Fruit fly (Drosophila melanogaster) whole organism, embryonic: ENCODE data around the gene mst.

Experiments
- CG10654 ChIP-seq: fragments of 200-800 bp; sonication (Bioruptor generic); optimal IDR thresholded peaks from 2 replicates; lab custom pipeline; 2016; ENCODE audit warnings: missing biosample characterization, missing genetic modification characterization
- CG13123 ChIP-seq: fragments of 200-800 bp; sonication (Bioruptor generic); optimal IDR thresholded peaks from 2 replicates; lab custom pipeline; 2016; ENCODE audit warnings: missing biosample characterization, missing genetic modification characterization
- CG17568 ChIP-seq: fragments of 200-800 bp; sonication (Bioruptor generic); optimal IDR thresholded peaks from 2 replicates; lab custom pipeline; 2018; ENCODE audit warnings: missing biosample characterization, mild to moderate bottlenecking, missing genetic modification characterization, moderate library complexity
- CG32767 ChIP-seq: fragments of 200-800 bp; sonication (Bioruptor generic); IDR thresholded peaks from 2 replicates; pipeline ENCODE4 v1.3.6; 2022; ENCODE audit warnings: missing biosample characterization, missing genetic modification characterization
- CG34224 ChIP-seq: fragments of 200-800 bp; sonication (Bioruptor generic); IDR thresholded peaks from 3 replicates; pipeline ENCODE4 v1.3.6; 2022; ENCODE audit warnings: missing biosample characterization, missing genetic modification characterization; ENCODE audit not compliant: partially characterized antibody
- Dek ChIP-seq: fragments of 200-800 bp; sonication (Bioruptor generic); optimal IDR thresholded peaks from 3 replicates; lab custom pipeline; 2019; ENCODE audit warnings: missing biosample characterization, mild to moderate bottlenecking, missing genetic modification characterization, moderate library complexity
- Doc3 ChIP-seq: fragments of 200-800 bp; sonication (Bioruptor generic); IDR thresholded peaks from 3 replicates; pipeline ENCODE4 v1.3.6; 2022; ENCODE audit warnings: missing biosample characterization, missing genetic modification characterization; ENCODE audit not compliant: partially characterized antibody
- H2.0 ChIP-seq: fragments of 200-800 bp; sonication (Bioruptor generic); IDR thresholded peaks from 2 replicates; pipeline ENCODE4 v1.3.6; 2022; ENCODE audit warnings: missing biosample characterization, missing genetic modification characterization
- Hr39 ChIP-seq: fragments of >200 bp; optimal IDR thresholded peaks from 2 replicates; lab custom pipeline; 2017
- Jarid2 ChIP-seq: fragments of 200-800 bp; sonication (Bioruptor generic); optimal IDR thresholded peaks from 3 replicates; lab custom pipeline; 2017; ENCODE audit warnings: mild to moderate bottlenecking, missing biosample characterization, missing genetic modification reagents, missing genetic modification characterization
- Mrtf ChIP-seq: fragments of 200-800 bp; sonication (Bioruptor generic); IDR thresholded peaks from 3 replicates; pipeline ENCODE4 v1.3.6; 2022; ENCODE audit warnings: missing biosample characterization, missing genetic modification characterization
- NC2β ChIP-seq: fragments of 200-800 bp; sonication (Bioruptor generic); optimal IDR thresholded peaks from 2 replicates; lab custom pipeline; 2016; ENCODE audit warnings: missing biosample characterization, missing genetic modification characterization
- NK7.1 ChIP-seq: fragments of 200-800 bp; sonication (Bioruptor generic); optimal IDR thresholded peaks from 3 replicates; lab custom pipeline; 2016; ENCODE audit warnings: missing biosample characterization, missing genetic modification characterization
- Tbp ChIP-seq: fragments of >200 bp; optimal IDR thresholded peaks from 2 replicates; lab custom pipeline; 2018; ENCODE audit warnings: missing biosample characterization, missing genetic modification characterization
- cad ChIP-seq: fragments of >200 bp; optimal IDR thresholded peaks from 2 replicates; lab custom pipeline; 2017; ENCODE audit warnings: missing biosample characterization, missing genetic modification characterization
- cas ChIP-seq: fragments of 200-800 bp; sonication (Bioruptor generic); IDR thresholded peaks from 2 replicates; pipeline ENCODE4 v1.3.6; 2022; ENCODE audit warnings: missing biosample characterization, missing genetic modification characterization
- cwo ChIP-seq: fragments of 200-800 bp; sonication (Bioruptor generic); optimal IDR thresholded peaks from 3 replicates; lab custom pipeline; 2017; ENCODE audit warnings: missing biosample characterization, missing genetic modification characterization, mild to moderate bottlenecking, moderate library complexity, missing genetic modification reagents
- ems ChIP-seq: fragments of 200-800 bp; sonication (Bioruptor generic); optimal IDR thresholded peaks from 3 replicates; lab custom pipeline; 2016; ENCODE audit warnings: missing biosample characterization, missing genetic modification characterization
- esg ChIP-seq: fragments of 200-800 bp; sonication (Bioruptor generic); conservative IDR thresholded peaks from 2 replicates; pipeline ENCODE4 v1.3.6; 2022; ENCODE audit warnings: missing biosample characterization, missing genetic modification characterization
- fd102C ChIP-seq: fragments of 200-800 bp; sonication (Bioruptor generic); optimal IDR thresholded peaks from 2 replicates; lab custom pipeline; 2018; ENCODE audit warnings: missing biosample characterization, mild to moderate bottlenecking, missing genetic modification characterization, moderate library complexity
- hb ChIP-seq: fragments of 200-800 bp; sonication (Bioruptor generic); IDR thresholded peaks from 3 replicates; pipeline ENCODE4 v1.3.6; 2022; ENCODE audit warnings: missing biosample characterization, missing genetic modification characterization; ENCODE audit not compliant: partially characterized antibody
- lab ChIP-seq: fragments of 200-800 bp; sonication (Bioruptor generic); optimal IDR thresholded peaks from 3 replicates; lab custom pipeline; 2017; ENCODE audit warnings: missing biosample characterization, missing genetic modification characterization, mild to moderate bottlenecking, moderate library complexity, missing genetic modification reagents
- nerfin-1 ChIP-seq: fragments of 200-800 bp; sonication (Bioruptor generic); optimal IDR thresholded peaks from 3 replicates; lab custom pipeline; 2019; ENCODE audit warnings: missing biosample characterization, mild to moderate bottlenecking, missing genetic modification characterization, moderate library complexity
- org-1 ChIP-seq: fragments of 200-800 bp; sonication (Bioruptor generic); optimal IDR thresholded peaks from 2 replicates; lab custom pipeline; 2017; ENCODE audit warnings: missing biosample characterization, missing genetic modification characterization
- phol ChIP-seq: fragments of 200-800 bp; sonication (Bioruptor generic); optimal IDR thresholded peaks from 3 replicates; lab custom pipeline; 2018; ENCODE audit warnings: missing biosample characterization, mild to moderate bottlenecking, missing genetic modification characterization, moderate library complexity
- sc ChIP-seq, 3 experiments: fragments of >200 bp in 2 of 3; fragments of 200-800 bp in 1 of 3; sonication (Bioruptor generic) in 1 of 3; optimal IDR thresholded peaks; 2 replicates in 2 of 3; 3 replicates in 1 of 3; lab custom pipeline; 2017; ENCODE audit warnings: mild to moderate bottlenecking in 1 of 3, missing biosample characterization in 1 of 3, missing genetic modification characterization in 1 of 3, missing genetic modification reagents in 1 of 3
- so ChIP-seq: fragments of 200-800 bp; sonication (Bioruptor generic); IDR thresholded peaks from 3 replicates; pipeline ENCODE4 v1.3.6; 2022; ENCODE audit warnings: missing biosample characterization, missing genetic modification characterization
- stc ChIP-seq: fragments of 200-800 bp; sonication (Bioruptor generic); IDR thresholded peaks from 2 replicates; pipeline ENCODE4 v1.3.6; 2022; ENCODE audit warnings: missing biosample characterization, missing genetic modification characterization
- unc-4 ChIP-seq: fragments of 200-800 bp; sonication (Bioruptor generic); IDR thresholded peaks from 2 replicates; pipeline ENCODE4 v1.3.6; 2022; ENCODE audit warnings: missing biosample characterization, missing genetic modification characterization; ENCODE audit not compliant: partially characterized antibody
- wdn ChIP-seq: fragments of 200-800 bp; sonication (Bioruptor generic); IDR thresholded peaks from 2 replicates; pipeline ENCODE4 v1.3.6; 2022; ENCODE audit warnings: missing biosample characterization, missing genetic modification characterization
- zen ChIP-seq: fragments of 200-800 bp; sonication (Bioruptor generic); optimal IDR thresholded peaks from 3 replicates; lab custom pipeline; 2018; ENCODE audit warnings: missing biosample characterization, mild to moderate bottlenecking, missing genetic modification characterization, moderate library complexity

The mst gene

DNA sequence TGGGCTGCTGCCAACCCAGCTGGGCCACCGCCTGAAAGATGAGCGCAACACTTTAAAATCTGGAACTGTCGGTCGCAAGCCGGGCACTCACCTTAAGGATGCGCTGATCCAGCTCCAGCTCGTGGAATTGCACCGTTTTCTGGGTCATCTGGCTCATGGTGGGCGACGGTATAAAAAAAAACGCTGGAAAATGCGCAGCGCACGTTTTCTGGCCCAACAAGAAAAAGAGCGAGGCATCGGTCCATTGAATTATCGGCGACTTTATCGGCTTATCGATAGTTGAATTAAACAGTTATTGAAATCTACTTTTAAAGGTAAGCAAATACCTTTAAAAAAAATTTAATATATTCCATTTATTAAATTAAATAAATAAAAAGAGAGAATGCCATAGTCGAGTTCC is 1.1 kb upstream of the mst start, which contains the start of gene Ddx56 (continued):
- TF ChIP-seq unc-4 (peak; percentile 63), stc (GFP tag; lab: Robert Waterston, UW) (no peak), CG34224 (GFP tag; lab: Robert Waterston, UW) (peak; percentile 55; the same call in 2 of the 3 replicates), nerfin-1 (tag; lab: Kevin White, UChicago) (no peak), Doc3 (peak; percentile 47; the same call in 2 of the 3 replicates), CG17568 (GFP tag; lab: Kevin White, UChicago) (no peak), cad (no peak), esg (GFP tag; lab: Robert Waterston, UW) (no peak), NK7.1 (no peak), sc (optimal IDR thresholded peaks at IDR 0.05; lab: Kevin White, UChicago) (no peak), sc (GFP tag; optimal IDR thresholded peaks at IDR 0.05; lab: Kevin White, UChicago) (no peak), hb (GFP tag; lab: Robert Waterston, UW) (no peak)
- TF ChIP-seq, all 482 proteins: peak for 34

DNA sequence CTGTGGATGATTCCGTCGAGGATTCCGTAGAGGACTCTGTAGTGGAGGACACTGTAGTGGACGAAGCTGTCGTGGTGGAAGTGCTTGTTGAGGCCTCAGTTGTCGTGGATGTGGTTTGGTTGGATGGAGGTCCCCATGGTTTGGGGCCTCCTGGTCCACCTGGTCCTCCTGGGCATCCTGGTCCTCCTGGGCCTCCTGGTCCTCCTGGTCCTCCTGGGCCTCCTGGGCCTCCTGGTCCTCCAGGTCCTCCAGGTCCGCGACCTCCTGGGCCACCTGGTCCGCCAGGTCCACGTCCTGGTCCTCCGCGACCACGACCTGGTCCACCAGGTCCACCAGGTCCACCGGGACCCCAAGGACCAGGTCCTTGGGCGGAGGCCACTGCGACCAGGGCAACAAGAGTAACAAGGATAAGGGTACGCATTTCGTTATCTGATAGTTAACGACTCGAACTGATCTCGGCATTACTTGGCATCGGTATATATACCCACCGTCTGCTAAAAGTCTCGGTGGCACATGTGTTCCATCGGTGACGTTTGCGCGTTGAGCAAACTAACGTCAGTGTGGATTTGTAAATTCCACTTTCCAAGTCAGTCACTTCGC is 8.2 kb downstream of the mst start, which contains the start of gene lcs:
Gene lcs, minus strand, starts transcription at position 457 of the 600 bp plus-strand sequence.
- peak; percentile 82 for TF ChIP-seq Hr39
- TF ChIP-seq so (GFP tag; lab: Robert Waterston, UW), result no peak

DNA sequence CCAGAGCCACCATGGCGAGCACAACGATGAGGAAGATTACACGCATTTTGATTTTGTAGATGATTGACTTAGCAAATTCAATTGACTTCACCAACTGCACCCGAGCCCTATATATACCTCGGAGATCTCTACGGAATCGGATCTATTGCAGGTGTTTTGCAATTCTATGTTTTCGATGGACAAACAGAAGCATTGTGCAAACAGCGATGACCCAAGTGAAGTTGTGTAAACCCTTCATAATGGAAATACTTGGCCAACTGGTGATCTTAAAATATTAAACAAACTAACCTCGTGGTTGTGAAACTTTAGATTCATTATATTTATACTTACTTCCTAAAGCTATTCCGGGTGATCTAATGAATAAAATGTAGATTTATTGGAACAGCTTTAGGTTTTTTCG is 13.9 kb downstream of the mst start, which contains the start of gene whe:
Gene whe, minus strand, starts transcription at position 101 of the 400 bp plus-strand sequence.
- TF ChIP-seq fd102C (GFP tag; lab: Kevin White, UChicago) (no peak), CG32767 (GFP tag; lab: Robert Waterston, UW) (no peak), lab (GFP tag; lab: Kevin White, UChicago) (no peak), Dek (tag; lab: Kevin White, UChicago) (no peak), Mrtf (GFP tag; lab: Robert Waterston, UW) (no peak)

DNA sequence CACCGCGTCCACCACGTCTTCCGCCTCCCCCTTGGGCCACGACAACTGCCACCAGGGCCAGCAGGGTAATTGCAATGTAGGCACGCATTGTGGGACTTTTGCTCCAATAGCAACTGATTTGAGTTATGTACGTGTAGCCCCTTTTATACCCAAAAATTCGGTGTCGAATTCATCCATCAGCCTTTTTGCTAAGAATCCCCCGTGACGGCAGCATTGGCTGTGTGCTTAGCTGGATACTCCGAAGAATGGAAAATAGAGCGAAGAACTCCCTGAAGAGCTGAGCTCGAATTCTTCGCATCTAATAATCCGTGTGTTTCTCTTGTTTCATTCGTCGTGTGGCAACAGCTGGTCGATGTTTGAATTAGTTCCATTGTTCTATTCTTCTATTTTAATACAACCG is 40.4 kb downstream of the mst start, which contains the start of gene CG10918:
Gene CG10918, minus strand, starts transcription at position 101 of the 400 bp plus-strand sequence.
- TF ChIP-seq Jarid2, result no peak
- no peak for TF ChIP-seq ems (GFP tag; lab: Kevin White, UChicago)

DNA sequence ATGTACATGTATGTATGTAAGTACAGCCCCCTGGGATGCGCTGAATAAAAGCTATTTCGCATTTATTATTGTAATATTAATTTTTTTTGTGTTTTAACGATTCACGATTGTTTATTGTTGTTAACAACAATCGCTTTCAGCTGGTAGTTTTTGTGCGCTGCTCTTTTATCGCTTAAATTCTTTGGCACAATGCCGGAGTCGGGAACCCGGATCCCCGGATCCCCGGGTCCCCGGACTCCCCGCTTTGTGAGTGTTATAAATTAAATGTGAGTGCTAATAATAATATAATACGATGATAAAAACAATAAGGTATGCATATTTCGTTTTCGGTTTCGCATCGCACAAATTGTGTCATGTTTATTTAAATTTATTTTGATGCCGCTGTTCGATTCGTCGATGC is 51.9 kb downstream of the mst start:
- TF ChIP-seq H2.0 (no peak), Tbp (no peak), cwo (GFP tag; lab: Kevin White, UChicago) (no peak), phol (tag; lab: Kevin White, UChicago) (no peak), wdn (GFP tag; lab: Robert Waterston, UW) (no peak), cas (GFP tag; lab: Robert Waterston, UW) (no peak), org-1 (no peak), CG10654 (GFP tag; lab: Kevin White, UChicago) (no peak), CG13123 (GFP tag; lab: Kevin White, UChicago) (no peak), zen (tag; lab: Kevin White, UChicago) (no peak), NC2β (GFP tag; lab: Kevin White, UChicago) (no peak)
